Worm (Caenorhabditis elegans) whole organism, midembryonic: ENCODE data around the gene aakg-1.

Experiments
- T22C8.4 ChIP-seq: fragments of 200-800 bp; sonication (Bioruptor generic); IDR thresholded peaks from 2 replicates; pipeline ENCODE4 v1.3.6; 2022; ENCODE audit warnings: missing genetic modification characterization, missing compliant biosample characterization
- cog-1 ChIP-seq: sonication (generic microtip); optimal IDR thresholded peaks from 2 replicates; lab custom pipeline; 2016; ENCODE audit warnings: missing genetic modification characterization, missing compliant biosample characterization
- flt-1 ChIP-seq: fragments of 200-800 bp; sonication (Bioruptor generic); IDR thresholded peaks from 2 replicates; pipeline ENCODE4 v1.3.6; 2022; ENCODE audit warnings: missing genetic modification characterization, missing compliant biosample characterization
- klf-2 ChIP-seq: fragments of 200-800 bp; sonication (Bioruptor generic); conservative IDR thresholded peaks from 2 replicates; pipeline ENCODE4 v1.3.6; 2022; ENCODE audit warnings: missing genetic modification reagents, missing genetic modification characterization, missing compliant biosample characterization
- med-1 ChIP-seq: sonication (generic microtip); optimal IDR thresholded peaks from 2 replicates; lab custom pipeline; 2017; ENCODE audit warnings: missing genetic modification characterization, mild to moderate bottlenecking, missing compliant biosample characterization, antibody characterized with exemption, missing genetic modification reagents; ENCODE audit not compliant: insufficient read depth
- ref-1 ChIP-seq: fragments of 200-800 bp; sonication (Bioruptor generic); conservative IDR thresholded peaks from 2 replicates; pipeline ENCODE4 v1.3.6; 2022; ENCODE audit warnings: missing genetic modification reagents, missing genetic modification characterization, missing compliant biosample characterization
- tab-1 ChIP-seq: fragments of 200-800 bp; sonication (Bioruptor generic); IDR thresholded peaks from 2 replicates; pipeline ENCODE4 v1.3.6; 2022; ENCODE audit warnings: missing genetic modification characterization, missing compliant biosample characterization
- ztf-23 ChIP-seq: fragments of 200-800 bp; sonication (Bioruptor generic); IDR thresholded peaks from 2 replicates; pipeline ENCODE4 v1.3.6; 2022; ENCODE audit warnings: missing genetic modification reagents, missing genetic modification characterization, missing compliant biosample characterization
- ztf-29 ChIP-seq: fragments of 200-800 bp; sonication (Bioruptor generic); IDR thresholded peaks from 2 replicates; pipeline ENCODE4 v1.3.6; 2022; ENCODE audit warnings: missing genetic modification reagents, missing genetic modification characterization, missing compliant biosample characterization

aakg-1 gene

ce11 chrIII:12510505-12510904, 64.7 kb downstream of the aakg-1 start:
- TF ChIP-seq ztf-29 (GFP tag; lab: Robert Waterston, UW), result no peak
- no peak for TF ChIP-seq klf-2
- TF ChIP-seq ztf-23 (GFP tag; lab: Robert Waterston, UW), result no peak
- no peak for TF ChIP-seq T22C8.4
- no peak for TF ChIP-seq tab-1 (GFP tag; lab: Robert Waterston, UW)
- TF ChIP-seq flt-1 (GFP tag; lab: Robert Waterston, UW), result no peak
- TF ChIP-seq med-1 (GFP tag; lab: Kevin White, UChicago), result no peak
- no peak for TF ChIP-seq cog-1 (tag; lab: Kevin White, UChicago)

DNA sequence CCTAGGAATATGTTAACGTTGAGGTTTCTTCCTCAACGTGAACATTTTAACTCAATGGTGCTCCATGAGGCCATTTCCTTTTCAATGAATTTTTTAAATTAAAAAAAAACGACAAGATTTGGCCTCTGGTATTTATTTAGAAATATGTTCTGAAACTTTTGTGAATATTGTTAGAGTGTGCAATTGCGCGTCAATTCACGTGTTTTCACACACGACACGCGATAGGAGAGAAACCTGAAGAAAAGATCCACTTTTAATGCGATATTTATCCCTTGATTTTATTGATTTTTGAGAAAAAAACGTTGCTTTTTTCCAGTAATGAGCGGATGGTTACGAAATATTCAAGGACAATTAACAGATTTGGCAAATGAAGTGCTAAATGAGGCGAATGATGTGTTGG, 76.0 kb downstream of the aakg-1 start, which contains the start of gene sql-1:
sql-1 (plus strand) TSS at position 313 of the 400 bp plus-strand sequence.
- no peak for TF ChIP-seq med-1 (GFP tag; lab: Kevin White, UChicago)
- no peak for TF ChIP-seq ztf-29 (GFP tag; lab: Robert Waterston, UW)
- no peak for TF ChIP-seq T22C8.4
- no peak for TF ChIP-seq flt-1 (GFP tag; lab: Robert Waterston, UW)
- no peak for TF ChIP-seq cog-1 (tag; lab: Kevin White, UChicago)
- TF ChIP-seq klf-2, result no peak
- TF ChIP-seq tab-1 (GFP tag; lab: Robert Waterston, UW), result no peak
- TF ChIP-seq ref-1 (GFP tag; lab: Robert Waterston, UW), result no peak
- no peak for TF ChIP-seq ztf-23 (GFP tag; lab: Robert Waterston, UW)

- TF ChIP-seq ref-1 (GFP tag; lab: Robert Waterston, UW) (no peak), flt-1 (GFP tag; lab: Robert Waterston, UW) (no peak), ztf-29 (GFP tag; lab: Robert Waterston, UW) (no peak)
These were observed 78.8 kb downstream of the aakg-1 start, which contains the start of gene herd-1 for ce11 chrIII:12496449-12496848. herd-1 (plus strand) TSS chrIII:12496538.

DNA sequence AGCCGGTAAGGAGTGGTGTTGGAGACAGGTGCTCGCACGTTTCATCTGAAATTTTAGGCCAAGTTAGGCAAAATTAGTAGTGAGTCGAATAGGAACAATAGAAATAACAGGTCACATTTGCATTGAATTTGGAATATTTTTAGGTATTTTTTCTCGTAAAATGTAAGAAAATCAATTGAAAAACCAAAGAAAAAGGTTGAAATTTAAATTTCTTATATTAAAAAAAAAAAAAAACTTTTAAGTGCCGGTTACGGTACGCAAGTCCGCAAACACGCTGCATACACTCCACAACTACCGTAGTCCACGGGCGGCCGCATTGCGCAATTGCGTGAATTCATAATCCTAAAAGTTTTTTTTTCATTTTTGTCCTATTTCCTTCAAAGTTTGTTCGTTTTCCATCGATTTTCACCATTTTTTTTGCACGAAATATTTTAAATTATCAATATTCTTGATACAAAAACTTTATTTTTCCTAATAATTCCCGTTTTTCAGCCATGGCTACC, 79.6 kb downstream of the aakg-1 start, which contains the start of the genes Y111B2A.1 and Y111B2A.2:
Y111B2A.1 (minus strand) TSS at position 51 of the 503 bp plus-strand sequence.
Y111B2A.2 (plus strand) TSS at position 493 of the 503 bp plus-strand sequence.
- no peak for TF ChIP-seq ref-1 (GFP tag; lab: Robert Waterston, UW)
- TF ChIP-seq T22C8.4, result no peak
- TF ChIP-seq tab-1 (GFP tag; lab: Robert Waterston, UW), result no peak

- TF ChIP-seq med-1 (GFP tag; lab: Kevin White, UChicago), result no peak
- no peak for TF ChIP-seq tab-1 (GFP tag; lab: Robert Waterston, UW)
- no peak for TF ChIP-seq ztf-23 (GFP tag; lab: Robert Waterston, UW)
- TF ChIP-seq ztf-29 (GFP tag; lab: Robert Waterston, UW), result no peak
- no peak for TF ChIP-seq cog-1 (tag; lab: Kevin White, UChicago)
- TF ChIP-seq flt-1 (GFP tag; lab: Robert Waterston, UW), result no peak
- TF ChIP-seq ref-1 (GFP tag; lab: Robert Waterston, UW), result no peak
- no peak for TF ChIP-seq T22C8.4
- no peak for TF ChIP-seq klf-2
These were observed 83.2 kb downstream of the aakg-1 start, which contains the start of gene Y49E10.25 for ce11 chrIII:12491984-12492383. Y49E10.25 (minus strand) TSS chrIII:12492084.
